Worm (Caenorhabditis elegans) whole organism, early embryonic: ENCODE measurements around the gene txt-1.

Experiments used
- aly-1 ChIP-seq: sonication (generic microtip); optimal IDR thresholded peaks from 2 replicates; lab custom pipeline; 2016; ENCODE audit warnings: missing genetic modification characterization, missing compliant biosample characterization
- ama-1 ChIP-seq: fragments of 150-350 bp; optimal IDR thresholded peaks from 2 replicates; lab custom pipeline; 2014
- pes-1 ChIP-seq: fragments of 200-800 bp; sonication (Bioruptor generic); IDR thresholded peaks from 2 replicates; pipeline ENCODE4 v1.3.6; 2022; ENCODE audit warnings: missing genetic modification reagents, missing genetic modification characterization, missing compliant biosample characterization
- sea-1 ChIP-seq: fragments of 200-800 bp; sonication (Bioruptor generic); conservative IDR thresholded peaks from 2 replicates; pipeline ENCODE4 v1.3.6; 2022; ENCODE audit warnings: missing genetic modification characterization, missing compliant biosample characterization

ce11 chrII:75831-76230, 30.2 kb upstream of the txt-1 start:
- TF ChIP-seq sea-1 (no peak), ama-1 (no peak), aly-1 (tag; lab: Kevin White, UChicago) (no peak), pes-1 (GFP tag; lab: Robert Waterston, UW) (no peak)
